Worm (Caenorhabditis elegans) whole organism, L3 larva: Measurements from ENCODE around the gene bath-23.

Experiments used
- R02D3.7 ChIP-seq: fragments of 150-350 bp; optimal IDR thresholded peaks from 2 replicates; lab custom pipeline; 2014; ENCODE audit warnings: missing biosample characterization, missing genetic modification characterization
- ZK546.5 ChIP-seq: sonication (generic microtip); optimal IDR thresholded peaks from 2 replicates; lab custom pipeline; 2017; ENCODE audit warnings: missing biosample characterization, missing genetic modification characterization
- ama-1 ChIP-seq: fragments of 150-350 bp; optimal IDR thresholded peaks from 2 replicates; lab custom pipeline; 2018
- ceh-16 ChIP-seq: sonication (generic microtip); optimal IDR thresholded peaks from 2 replicates; lab custom pipeline; 2017; ENCODE audit warnings: missing biosample characterization, missing genetic modification characterization
- ceh-28 ChIP-seq: fragments of 150-350 bp; optimal IDR thresholded peaks from 2 replicates; lab custom pipeline; 2014; ENCODE audit warnings: missing biosample characterization, missing genetic modification reagents, missing genetic modification characterization
- ceh-9 ChIP-seq: sonication (generic microtip); optimal IDR thresholded peaks from 2 replicates; lab custom pipeline; 2018; ENCODE audit warnings: missing biosample characterization, missing genetic modification characterization
- daf-12 ChIP-seq: fragments of 150-350 bp; optimal IDR thresholded peaks from 2 replicates; lab custom pipeline; 2014; ENCODE audit warnings: missing biosample characterization, missing genetic modification reagents, missing genetic modification characterization
- egl-27 ChIP-seq: sonication (generic microtip); optimal IDR thresholded peaks from 4 replicates; lab custom pipeline; 2017; ENCODE audit warnings: missing biosample characterization, missing genetic modification reagents, missing genetic modification characterization
- egl-5 ChIP-seq: fragments of 150-350 bp; optimal IDR thresholded peaks from 2 replicates; lab custom pipeline; 2017; ENCODE audit warnings: missing biosample characterization, missing genetic modification reagents, missing genetic modification characterization, inconsistent platforms
- elt-1 ChIP-seq: fragments of 150-350 bp; optimal IDR thresholded peaks from 2 replicates; lab custom pipeline; 2014; ENCODE audit warnings: missing biosample characterization, missing genetic modification characterization
- fkh-10 ChIP-seq: sonication (generic microtip); optimal IDR thresholded peaks from 2 replicates; lab custom pipeline; 2017; ENCODE audit warnings: missing biosample characterization, missing genetic modification reagents, missing genetic modification characterization
- fkh-2 ChIP-seq: fragments of 150-350 bp; optimal IDR thresholded peaks from 2 replicates; lab custom pipeline; 2014; ENCODE audit warnings: missing biosample characterization, missing genetic modification reagents, missing genetic modification characterization
- fos-1 ChIP-seq: fragments of 150-350 bp; optimal IDR thresholded peaks from 2 replicates; lab custom pipeline; 2014; ENCODE audit warnings: missing biosample characterization, missing genetic modification characterization
- jun-1 ChIP-seq: fragments of 150-350 bp; optimal IDR thresholded peaks from 2 replicates; lab custom pipeline; 2014; ENCODE audit warnings: missing biosample characterization, missing genetic modification reagents, missing genetic modification characterization
- lin-15B ChIP-seq: fragments of 150-350 bp; optimal IDR thresholded peaks from 2 replicates; lab custom pipeline; 2014; ENCODE audit warnings: missing biosample characterization, missing genetic modification characterization
- lin-39 ChIP-seq: fragments of 150-350 bp; optimal IDR thresholded peaks from 2 replicates; lab custom pipeline; 2018; ENCODE audit warnings: missing biosample characterization, missing genetic modification reagents, missing genetic modification characterization
- lsy-12 ChIP-seq: sonication (generic microtip); optimal IDR thresholded peaks from 2 replicates; lab custom pipeline; 2016; ENCODE audit warnings: mild to moderate bottlenecking, missing genetic modification characterization, missing compliant biosample characterization
- nfya-1 ChIP-seq: sonication (generic microtip); optimal IDR thresholded peaks from 2 replicates; lab custom pipeline; 2017; ENCODE audit warnings: missing genetic modification characterization, mild to moderate bottlenecking, missing compliant biosample characterization, antibody characterized with exemption, moderate library complexity; ENCODE audit not compliant: insufficient read depth
- nhr-11 ChIP-seq: fragments of 150-350 bp; optimal IDR thresholded peaks from 2 replicates; lab custom pipeline; 2014; ENCODE audit warnings: missing biosample characterization, missing genetic modification characterization
- nhr-12 ChIP-seq: fragments of 150-350 bp; optimal IDR thresholded peaks from 2 replicates; lab custom pipeline; 2014; ENCODE audit warnings: missing biosample characterization, missing genetic modification characterization
- nhr-28 ChIP-seq: fragments of 150-350 bp; optimal IDR thresholded peaks from 2 replicates; lab custom pipeline; 2014; ENCODE audit warnings: missing biosample characterization, missing genetic modification characterization
- nhr-43 ChIP-seq: sonication (generic microtip); optimal IDR thresholded peaks from 2 replicates; lab custom pipeline; 2016; ENCODE audit warnings: mild to moderate bottlenecking, missing genetic modification characterization, missing compliant biosample characterization; ENCODE audit not compliant: poor library complexity, severe bottlenecking
- nhr-67 ChIP-seq: fragments of 150-350 bp; optimal IDR thresholded peaks from 2 replicates; lab custom pipeline; 2014; ENCODE audit warnings: missing biosample characterization, missing genetic modification characterization
- nhr-76 ChIP-seq: fragments of 150-350 bp; sonication (generic microtip); optimal IDR thresholded peaks from 5 replicates; lab custom pipeline; 2014; ENCODE audit warnings: missing biosample characterization, missing genetic modification characterization
- pqm-1 ChIP-seq: fragments of 150-350 bp; optimal IDR thresholded peaks from 2 replicates; lab custom pipeline; 2017; ENCODE audit warnings: missing biosample characterization, missing genetic modification characterization, inconsistent platforms
- sea-2 ChIP-seq: fragments of 150-350 bp; sonication (generic microtip); optimal IDR thresholded peaks from 4 replicates; lab custom pipeline; 2014; ENCODE audit warnings: missing biosample characterization, missing genetic modification reagents, missing genetic modification characterization
- skn-1 ChIP-seq: fragments of 150-350 bp; optimal IDR thresholded peaks from 2 replicates; lab custom pipeline; 2014; ENCODE audit warnings: missing biosample characterization, missing genetic modification characterization
- tbx-2 ChIP-seq: sonication (generic microtip); optimal IDR thresholded peaks from 2 replicates; lab custom pipeline; 2016; ENCODE audit warnings: mild to moderate bottlenecking, missing genetic modification characterization, missing compliant biosample characterization
- unc-39 ChIP-seq: sonication (generic microtip); optimal IDR thresholded peaks from 4 replicates; lab custom pipeline; 2017; ENCODE audit warnings: missing biosample characterization, missing genetic modification characterization
- unc-62 ChIP-seq: fragments of 150-350 bp; sonication (generic microtip); optimal IDR thresholded peaks from 4 replicates; lab custom pipeline; 2014; ENCODE audit warnings: missing biosample characterization, missing genetic modification reagents, missing genetic modification characterization
- ztf-4 ChIP-seq: fragments of 150-350 bp; optimal IDR thresholded peaks from 2 replicates; lab custom pipeline; 2014; ENCODE audit warnings: missing biosample characterization, missing genetic modification characterization

Gene bath-23

ce11 chrII:3378275-3378674 lies 7.2 kb downstream of the bath-23 start, which contains the start of gene Y49F6C.2:
Gene Y49F6C.2 (plus strand): TSS chrII:3378575.
- TF ChIP-seq ceh-9 (tag; lab: Kevin White, UChicago) (no peak), nhr-76 (tag; lab: Kevin White, UChicago) (no peak), pqm-1 (tag; lab: Kevin White, UChicago) (no peak), ztf-4 (no peak), R02D3.7 (tag; lab: Kevin White, UChicago) (no peak), ceh-16 (tag; lab: Kevin White, UChicago) (no peak), egl-5 (tag; lab: Kevin White, UChicago) (no peak), unc-62 (no peak), ZK546.5 (tag; lab: Kevin White, UChicago) (no peak), lsy-12 (tag; lab: Kevin White, UChicago) (no peak), elt-1 (tag; lab: Kevin White, UChicago) (no peak), ceh-28 (no peak), fos-1 (tag; lab: Kevin White, UChicago) (no peak), jun-1 (tag; lab: Kevin White, UChicago) (no peak), unc-39 (tag; lab: Kevin White, UChicago) (no peak)
- TF ChIP-seq, all 47 proteins: peak for 0

ce11 chrII:3381510-3381909 lies 10.4 kb downstream of the bath-23 start, which contains the start of gene T06D4.1:
Gene T06D4.1 (plus strand): TSS chrII:3381830.
- TF ChIP-seq lin-15B (tag; lab: Kevin White, UChicago) (no peak), nhr-43 (tag; lab: Kevin White, UChicago) (no peak), elt-1 (tag; lab: Kevin White, UChicago) (no peak), nhr-76 (tag; lab: Kevin White, UChicago) (no peak)

- TF ChIP-seq nhr-11 (tag; lab: Kevin White, UChicago) = no peak
- TF ChIP-seq egl-27 (tag; lab: Kevin White, UChicago) = no peak
- no peak for TF ChIP-seq lin-15B (tag; lab: Kevin White, UChicago)
- no peak for TF ChIP-seq skn-1 (tag; lab: Kevin White, UChicago)
- no peak for TF ChIP-seq jun-1 (tag; lab: Kevin White, UChicago)
- no peak for TF ChIP-seq pqm-1 (tag; lab: Kevin White, UChicago)
- no peak for TF ChIP-seq fkh-2 (tag; lab: Kevin White, UChicago)
Measured at ce11 chrII:3383116-3383515, 12.0 kb downstream of the bath-23 start.

- TF ChIP-seq nhr-12 (tag; lab: Kevin White, UChicago) = no peak
- TF ChIP-seq ceh-9 (tag; lab: Kevin White, UChicago) = no peak
- no peak for TF ChIP-seq fkh-10 (GFP tag; lab: Kevin White, UChicago)
- TF ChIP-seq sea-2 (GFP tag; lab: Kevin White, UChicago) = no peak
- TF ChIP-seq ama-1 = no peak
- no peak for TF ChIP-seq lsy-12 (tag; lab: Kevin White, UChicago)
- no peak for TF ChIP-seq nhr-11 (tag; lab: Kevin White, UChicago)
- no peak for TF ChIP-seq egl-5 (tag; lab: Kevin White, UChicago)
- no peak for TF ChIP-seq nhr-76 (tag; lab: Kevin White, UChicago)
- TF ChIP-seq nfya-1 = no peak
- TF ChIP-seq unc-39 (tag; lab: Kevin White, UChicago) = no peak
- TF ChIP-seq fos-1 (tag; lab: Kevin White, UChicago) = no peak
- no peak for TF ChIP-seq jun-1 (tag; lab: Kevin White, UChicago)
- TF ChIP-seq ZK546.5 (tag; lab: Kevin White, UChicago) = no peak
- TF ChIP-seq lin-39 = no peak
- no peak for TF ChIP-seq daf-12 (tag; lab: Kevin White, UChicago)
- TF ChIP-seq nhr-28 = no peak
- no peak for TF ChIP-seq nhr-67 (tag; lab: Kevin White, UChicago)
- TF ChIP-seq, all 47 proteins: peak for 0
Measured at ce11 chrII:3385736-3386135, 14.6 kb downstream of the bath-23 start, which contains the start of gene T06D4.2. Gene T06D4.2 (minus strand): TSS chrII:3385905.

- TF ChIP-seq unc-62 (no peak), pqm-1 (tag; lab: Kevin White, UChicago) (no peak), elt-1 (tag; lab: Kevin White, UChicago) (no peak), tbx-2 (no peak), ZK546.5 (tag; lab: Kevin White, UChicago) (no peak)
- TF ChIP-seq, all 47 proteins: peak for 0
Measured at ce11 chrII:3387503-3387902, 16.4 kb downstream of the bath-23 start, which contains the start of gene T06D4.6. Gene T06D4.6 (minus strand): TSS chrII:3387603.
